Worm (Caenorhabditis elegans): Measurements from ENCODE around the gene twk-25.

DNA sequence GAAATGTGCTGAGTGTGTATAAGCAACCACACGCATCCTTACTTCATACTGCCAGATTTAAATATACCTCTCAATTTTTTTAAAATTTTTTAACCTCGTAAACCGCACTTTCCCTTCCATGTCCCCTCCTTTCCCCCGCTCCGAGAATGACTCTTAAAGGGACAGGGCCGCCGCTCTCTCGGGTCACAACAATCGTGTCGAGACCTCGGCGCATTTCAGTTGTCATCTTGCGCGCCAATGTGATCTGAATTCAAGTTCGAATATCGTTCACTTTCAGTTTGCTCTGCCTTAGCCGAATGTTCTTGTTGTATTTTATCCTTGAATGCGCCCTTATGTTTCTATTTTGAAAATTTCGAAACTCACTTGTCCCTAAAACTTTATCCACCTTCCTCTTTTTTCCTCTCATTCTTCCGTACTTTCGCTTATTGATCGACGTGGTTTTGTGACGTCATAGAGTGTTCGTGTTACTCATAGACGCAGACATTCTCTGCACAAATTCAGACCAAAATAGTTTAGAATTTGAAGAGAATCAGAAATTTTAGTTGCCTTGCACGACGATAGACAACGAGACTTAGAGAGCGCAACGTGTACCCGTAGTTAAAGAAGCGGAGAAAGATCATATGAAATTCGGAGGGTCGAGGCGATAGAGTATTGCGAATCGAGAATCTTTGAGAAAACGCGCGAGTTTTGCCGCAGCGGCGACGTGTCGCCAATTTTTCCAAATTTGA, 17.9 kb downstream of the twk-25 start:
- TF ChIP-seq unc-62 (GFP tag; optimal IDR thresholded peaks at IDR 0.05) (no peak), F49E8.2 (tag; optimal IDR thresholded peaks at IDR 0.05; ENCODE audit: insufficient read depth) (no peak), snpc-4 (GFP tag; optimal IDR thresholded peaks at IDR 0.05) (no peak), snpc-4 (tag; optimal IDR thresholded peaks at IDR 0.05) (peak in 2 of 4 experiments; percentile 12 to 24), madf-6 (GFP tag; IDR thresholded peaks at IDR 0.05) (peak; percentile 80), ztf-26 (tag; optimal IDR thresholded peaks at IDR 0.05) (peak; percentile 10)

Measured in whole organism, young adult.